Fruit fly (Drosophila melanogaster): ENCODE measurements around the gene CG15210.

Gene CG15210

DNA sequence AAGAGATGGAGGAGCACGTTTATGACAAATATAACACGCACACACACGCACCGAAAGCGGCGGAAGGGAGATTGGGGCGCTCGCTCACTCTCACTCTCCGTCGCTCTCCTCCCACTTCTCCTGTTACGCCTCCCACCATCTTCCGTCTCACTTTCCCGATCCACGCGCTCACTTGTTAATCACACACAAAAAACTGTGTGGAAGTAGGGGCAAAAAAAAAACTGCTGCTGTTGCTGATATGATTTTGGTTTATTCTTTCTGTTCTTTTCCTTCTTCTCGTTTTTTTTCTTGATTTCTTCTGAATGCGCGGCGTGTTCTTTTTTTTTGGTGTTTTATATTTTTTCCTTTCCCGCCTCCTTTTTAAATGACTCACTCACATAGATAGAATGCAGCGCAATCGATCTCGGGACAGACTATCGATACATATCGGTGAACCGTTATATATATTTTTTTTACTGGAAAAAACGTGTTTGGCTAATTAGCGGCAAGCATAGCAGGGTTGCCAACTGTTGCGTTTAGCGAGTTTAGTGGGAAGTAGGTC is 33.3 kb upstream of the CG15210 start (continued):
- TF ChIP-seq Trl (optimal IDR thresholded peaks at IDR 0.05) (peak; percentile 66 to 82), Trl (GFP tag; optimal IDR thresholded peaks at IDR 0.05) (no peak), ftz-f1 (GFP tag; optimal IDR thresholded peaks at IDR 0.05) (peak; percentile 37), ci (GFP tag; IDR thresholded peaks at IDR 0.05) (0 out of 3 replicates have a peak, but pooled peaks have one; percentile 11), eyg (GFP tag; optimal IDR thresholded peaks at IDR 0.05) (no peak), Dref (GFP tag; IDR thresholded peaks at IDR 0.05) (peak; percentile 55), CG9437 (GFP tag; optimal IDR thresholded peaks at IDR 0.05) (no peak), Sry-δ (GFP tag; optimal IDR thresholded peaks at IDR 0.05) (peak; percentile 41), nerfin-1 (tag; optimal IDR thresholded peaks at IDR 0.05) (no peak), D19B (GFP tag; optimal IDR thresholded peaks at IDR 0.05) (no peak), CG12769 (tag; optimal IDR thresholded peaks at IDR 0.05) (peak; percentile 77), CG1832 (GFP tag; optimal IDR thresholded peaks at IDR 0.05) (peak; percentile 77), scrt (GFP tag; optimal IDR thresholded peaks at IDR 0.05) (no peak), sc (optimal IDR thresholded peaks at IDR 0.05) (no peak), sc (GFP tag; optimal IDR thresholded peaks at IDR 0.05) (no peak), lab (GFP tag; optimal IDR thresholded peaks at IDR 0.05) (peak; percentile 32), sd (tag; optimal IDR thresholded peaks at IDR 0.05) (peak; percentile 35), E2f2 (GFP tag; IDR thresholded peaks at IDR 0.05) (peak; percentile 70), dan (GFP tag; IDR thresholded peaks at IDR 0.05) (no peak), unpg (GFP tag; optimal IDR thresholded peaks at IDR 0.05) (no peak), sens (GFP tag) (peak; percentile 79), pros (GFP tag; optimal IDR thresholded peaks at IDR 0.05) (peak; percentile 25), corto (GFP tag; optimal IDR thresholded peaks at IDR 0.05) (peak; percentile 0), abd-A (tag; optimal IDR thresholded peaks at IDR 0.05) (peak; percentile 4), CG2116 (GFP tag; optimal IDR thresholded peaks at IDR 0.05) (peak; percentile 31), kay (GFP tag; optimal IDR thresholded peaks at IDR 0.05) (peak; percentile 45), Max (GFP tag; optimal IDR thresholded peaks at IDR 0.05) (peak; percentile 20), CG12391 (tag; optimal IDR thresholded peaks at IDR 0.05) (peak; percentile 15), Hey (tag; optimal IDR thresholded peaks at IDR 0.05) (no peak), ac (GFP tag; optimal IDR thresholded peaks at IDR 0.05) (no peak), Awh (GFP tag; IDR thresholded peaks at IDR 0.05) (no peak), Hmr (GFP tag; optimal IDR thresholded peaks at IDR 0.05) (peak; percentile 14), Ets97D (GFP tag; optimal IDR thresholded peaks at IDR 0.05) (peak; percentile 3), Pdp1 (GFP tag; optimal IDR thresholded peaks at IDR 0.05) (peak in 1 of 2 experiments; percentile 63), CG1792 (GFP tag; optimal IDR thresholded peaks at IDR 0.05) (peak; percentile 32), Mrtf (GFP tag; IDR thresholded peaks at IDR 0.05) (no peak), HLH4C (GFP tag; IDR thresholded peaks at IDR 0.05; ENCODE audit: partially characterized antibody) (0 out of 3 replicates have a peak, but pooled peaks have one; percentile 33), CG8290 (GFP tag; optimal IDR thresholded peaks at IDR 0.05) (no peak), CG8290 (tag; optimal IDR thresholded peaks at IDR 0.05) (peak in 1 of 2 experiments; percentile 6), Dp (GFP tag; optimal IDR thresholded peaks at IDR 0.05) (peak; percentile 50), tgo (GFP tag; IDR thresholded peaks at IDR 0.05) (no peak), CG13287 (GFP tag; IDR thresholded peaks at IDR 0.05; ENCODE audit: partially characterized antibody) (peak; percentile 59; the same call in 1 of the 2 replicates), unc-4 (GFP tag; IDR thresholded peaks at IDR 0.05; ENCODE audit: partially characterized antibody) (0 out of 2 replicates have a peak, but pooled peaks have one; percentile 37), Deaf1 (tag; optimal IDR thresholded peaks at IDR 0.05) (peak; percentile 29), BEAF-32 (GFP tag; optimal IDR thresholded peaks at IDR 0.05) (peak; percentile 63), CG6689 (GFP tag; IDR thresholded peaks at IDR 0.05) (no peak), CG1603 (tag; optimal IDR thresholded peaks at IDR 0.05) (peak; percentile 6), gro (GFP tag; optimal IDR thresholded peaks at IDR 0.05) (no peak), dm (GFP tag; optimal IDR thresholded peaks at IDR 0.05) (peak; percentile 65), CG14014 (GFP tag; IDR thresholded peaks at IDR 0.05) (no peak)

Data from whole organism, embryonic.